Worm (Caenorhabditis elegans) whole organism, early embryonic: ENCODE data around the gene srz-10.

Source experiments
- flt-1 ChIP-seq: fragments of 200-800 bp; sonication (Bioruptor generic); IDR thresholded peaks from 2 replicates; pipeline ENCODE4 v1.3.6; 2022; ENCODE audit warnings: missing genetic modification characterization, missing compliant biosample characterization
- sea-1 ChIP-seq: fragments of 200-800 bp; sonication (Bioruptor generic); conservative IDR thresholded peaks from 2 replicates; pipeline ENCODE4 v1.3.6; 2022; ENCODE audit warnings: missing genetic modification characterization, missing compliant biosample characterization

- no peak for TF ChIP-seq sea-1
- no peak for TF ChIP-seq flt-1
Observed at ce11 chrV:15259904-15260303, 49.0 kb downstream of the srz-10 start, which contains the start of gene M01B2.8.
